Worm (Caenorhabditis elegans) whole organism, L3 larva: Measurements from ENCODE around the gene Y27F2A.9.

Experiments used
- ceh-28 ChIP-seq: fragments of 150-350 bp; optimal IDR thresholded peaks from 2 replicates; lab custom pipeline; 2014; ENCODE audit warnings: missing biosample characterization, missing genetic modification reagents, missing genetic modification characterization
- hmg-11 ChIP-seq: sonication (generic microtip); optimal IDR thresholded peaks from 2 replicates; lab custom pipeline; 2016; ENCODE audit warnings: missing genetic modification characterization, missing compliant biosample characterization
- lin-39 ChIP-seq: fragments of 150-350 bp; optimal IDR thresholded peaks from 2 replicates; lab custom pipeline; 2018; ENCODE audit warnings: missing biosample characterization, missing genetic modification reagents, missing genetic modification characterization
- skn-1 ChIP-seq: fragments of 150-350 bp; optimal IDR thresholded peaks from 2 replicates; lab custom pipeline; 2014; ENCODE audit warnings: missing biosample characterization, missing genetic modification characterization
- snpc-4 ChIP-seq: fragments of 150-350 bp; optimal IDR thresholded peaks from 2 replicates; lab custom pipeline; 2014; ENCODE audit warnings: missing biosample characterization, missing genetic modification characterization
- tbx-2 ChIP-seq: sonication (generic microtip); optimal IDR thresholded peaks from 2 replicates; lab custom pipeline; 2016; ENCODE audit warnings: mild to moderate bottlenecking, missing genetic modification characterization, missing compliant biosample characterization
- unc-62 ChIP-seq: fragments of 150-350 bp; sonication (generic microtip); optimal IDR thresholded peaks from 4 replicates; lab custom pipeline; 2014; ENCODE audit warnings: missing biosample characterization, missing genetic modification reagents, missing genetic modification characterization
- zag-1 ChIP-seq: fragments of 150-350 bp; optimal IDR thresholded peaks from 2 replicates; lab custom pipeline; 2014; ENCODE audit warnings: missing biosample characterization, missing genetic modification characterization
- ztf-11 ChIP-seq: fragments of 150-350 bp; optimal IDR thresholded peaks from 2 replicates; lab custom pipeline; 2014; ENCODE audit warnings: missing biosample characterization, missing genetic modification characterization

DNA sequence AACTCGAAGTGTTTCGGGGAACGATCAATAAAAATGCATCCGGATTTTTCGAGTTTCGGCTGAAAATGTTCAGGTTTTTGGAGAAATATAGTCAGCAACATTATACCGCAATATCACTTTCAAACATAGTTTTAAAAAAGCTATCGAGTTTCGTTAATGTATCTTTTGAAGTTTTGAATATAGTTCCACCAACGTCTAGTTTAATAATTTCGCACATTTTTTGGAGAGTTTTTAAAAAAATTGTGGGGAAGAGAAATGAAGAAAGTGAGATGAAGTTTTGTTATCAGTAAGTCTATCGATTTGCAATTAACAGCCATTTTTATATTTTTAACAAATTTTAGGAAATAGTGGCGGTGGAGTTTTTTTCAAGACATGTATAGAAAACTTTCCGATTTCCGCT, 34.3 kb upstream of the Y27F2A.9 start, which contains the start of gene ZC239.17:
- TF ChIP-seq ceh-28 (tag; lab: Kevin White, UChicago) (no peak), snpc-4 (tag; lab: Kevin White, UChicago) (no peak), hmg-11 (no peak), zag-1 (tag; lab: Kevin White, UChicago) (no peak), ztf-11 (tag; lab: Kevin White, UChicago) (no peak), unc-62 (no peak), skn-1 (tag; lab: Kevin White, UChicago) (no peak), tbx-2 (no peak), lin-39 (no peak)
